Worm (Caenorhabditis elegans) whole organism, L4/young adult: ENCODE results near the gene alh-3.

ENCODE experiments used
- W03F9.2 ChIP-seq: fragments of 150-350 bp; optimal IDR thresholded peaks from 2 replicates; lab custom pipeline; 2014; ENCODE audit warnings: missing biosample characterization, missing genetic modification characterization
- dao-5 ChIP-seq: sonication (generic microtip); optimal IDR thresholded peaks from 2 replicates; lab custom pipeline; 2016; ENCODE audit warnings: missing genotype, missing genetic modification characterization, moderate library complexity, missing compliant biosample characterization
- him-1 ChIP-seq: sonication (generic microtip); optimal IDR thresholded peaks from 2 replicates; lab custom pipeline; 2016; ENCODE audit warnings: missing genotype, missing genetic modification reagents, missing genetic modification characterization, missing compliant biosample characterization

- no peak for TF ChIP-seq W03F9.2 (tag; lab: Kevin White, UChicago)
- TF ChIP-seq dao-5 (tag; lab: Kevin White, UChicago), result no peak
- no peak for TF ChIP-seq him-1
Observed at ce11 chrIV:11048871-11049270, 26.5 kb downstream of the alh-3 start, which contains the start of gene F36H1.11.
